Fruit fly (Drosophila melanogaster) whole organism, prepupa: ENCODE results near the gene CG33096.
A peak's percentile ranks its signal among the peaks of the same experiment; 100 is the strongest.

ENCODE experiments used
- Blimp-1 ChIP-seq: fragments of 200-800 bp; sonication (Bioruptor generic); optimal IDR thresholded peaks from 3 replicates; lab custom pipeline; 2017; ENCODE audit warnings: missing biosample characterization, missing genetic modification characterization, mild to moderate bottlenecking, moderate library complexity, missing genetic modification reagents
- CG10631 ChIP-seq: fragments of 200-800 bp; sonication (Bioruptor generic); optimal IDR thresholded peaks from 2 replicates; lab custom pipeline; 2016; ENCODE audit warnings: missing biosample characterization, missing genetic modification characterization
- CG11762 ChIP-seq: fragments of 200-800 bp; sonication (Bioruptor generic); optimal IDR thresholded peaks from 3 replicates; lab custom pipeline; 2016; ENCODE audit warnings: missing biosample characterization, missing genetic modification characterization; ENCODE audit not compliant: insufficient read depth
- CG11902 ChIP-seq: fragments of 200-800 bp; sonication (Bioruptor generic); optimal IDR thresholded peaks from 3 replicates; lab custom pipeline; 2016; ENCODE audit warnings: missing biosample characterization, missing genetic modification characterization
- CG15336 ChIP-seq: fragments of 200-800 bp; sonication (Bioruptor generic); IDR thresholded peaks from 2 replicates; pipeline ENCODE4 v1.3.6; 2022; ENCODE audit warnings: missing biosample characterization, missing genetic modification characterization
- CG34406 ChIP-seq: fragments of 200-800 bp; sonication (Bioruptor generic); optimal IDR thresholded peaks from 3 replicates; lab custom pipeline; 2016; ENCODE audit warnings: missing biosample characterization, missing genetic modification characterization
- CG6163 ChIP-seq: fragments of 200-800 bp; sonication (Bioruptor generic); IDR thresholded peaks from 3 replicates; pipeline ENCODE4 v1.3.6; 2022; ENCODE audit warnings: missing biosample characterization, missing genetic modification characterization
- CG6808 ChIP-seq: fragments of 200-800 bp; sonication (Bioruptor generic); optimal IDR thresholded peaks from 3 replicates; lab custom pipeline; 2017; ENCODE audit warnings: missing biosample characterization, missing genetic modification characterization, mild to moderate bottlenecking, moderate library complexity, missing genetic modification reagents
- CG6854 ChIP-seq: fragments of 200-800 bp; sonication (Bioruptor generic); optimal IDR thresholded peaks from 2 replicates; lab custom pipeline; 2017; ENCODE audit warnings: missing biosample characterization, mild to moderate bottlenecking, missing genetic modification characterization
- CG8632 ChIP-seq: fragments of 200-800 bp; sonication (Bioruptor generic); optimal IDR thresholded peaks from 3 replicates; lab custom pipeline; 2016; ENCODE audit warnings: missing biosample characterization, missing genetic modification characterization
- Eip75B ChIP-seq: fragments of 200-800 bp; sonication (Bioruptor generic); optimal IDR thresholded peaks from 3 replicates; lab custom pipeline; 2016; ENCODE audit warnings: missing biosample characterization, missing genetic modification characterization
- Eip78C ChIP-seq: fragments of 200-800 bp; sonication (Bioruptor generic); peaks from one replicate; lab custom pipeline; 2016; ENCODE audit warnings: missing biosample characterization, missing genetic modification characterization
- Ets96B ChIP-seq: fragments of 200-800 bp; optimal IDR thresholded peaks from 2 replicates; lab custom pipeline; 2019; ENCODE audit warnings: missing biosample characterization, mild to moderate bottlenecking, missing genetic modification characterization, moderate library complexity
- Hr38 ChIP-seq: sonication (Bioruptor generic); optimal IDR thresholded peaks from 2 replicates; lab custom pipeline; 2016; ENCODE audit warnings: missing biosample characterization, missing genetic modification characterization
- Met ChIP-seq: fragments of 200-800 bp; sonication (Bioruptor generic); optimal IDR thresholded peaks from 3 replicates; lab custom pipeline; 2016; ENCODE audit warnings: missing biosample characterization, missing genetic modification characterization
- Sox102F ChIP-seq: fragments of 200-800 bp; sonication (Bioruptor generic); optimal IDR thresholded peaks from 2 replicates; lab custom pipeline; 2016; ENCODE audit warnings: missing biosample characterization, mild to moderate bottlenecking, missing genetic modification characterization
- acj6 ChIP-seq: fragments of 200-800 bp; sonication (Bioruptor generic); optimal IDR thresholded peaks from 3 replicates; lab custom pipeline; 2016; ENCODE audit warnings: missing biosample characterization, missing genetic modification characterization
- cyc ChIP-seq: fragments of 200-800 bp; sonication (Bioruptor generic); optimal IDR thresholded peaks from 3 replicates; lab custom pipeline; 2016; ENCODE audit warnings: missing biosample characterization, missing genetic modification characterization
- dsx ChIP-seq: fragments of 200-800 bp; optimal IDR thresholded peaks from 3 replicates; lab custom pipeline; 2019; ENCODE audit warnings: missing biosample characterization, mild to moderate bottlenecking, missing genetic modification characterization, moderate library complexity; ENCODE audit not compliant: poor library complexity, severe bottlenecking
- eg ChIP-seq: fragments of 200-800 bp; sonication (Bioruptor generic); IDR thresholded peaks from 3 replicates; pipeline ENCODE4 v1.3.6; 2022; ENCODE audit warnings: missing biosample characterization, missing genetic modification characterization
- esn ChIP-seq: fragments of 200-800 bp; sonication (Bioruptor generic); optimal IDR thresholded peaks from 2 replicates; lab custom pipeline; 2016; ENCODE audit warnings: missing biosample characterization, mild to moderate bottlenecking, missing genetic modification characterization, moderate library complexity
- fd59A ChIP-seq: fragments of 200-800 bp; sonication (Bioruptor generic); optimal IDR thresholded peaks from 2 replicates; lab custom pipeline; 2017; ENCODE audit warnings: missing biosample characterization, mild to moderate bottlenecking, missing genetic modification characterization, missing genetic modification reagents
- fkh ChIP-seq: fragments of 200-800 bp; sonication (Bioruptor generic); optimal IDR thresholded peaks from 3 replicates; lab custom pipeline; 2017; ENCODE audit warnings: missing biosample characterization, mild to moderate bottlenecking, missing genetic modification characterization, moderate library complexity
- net ChIP-seq: fragments of 200-800 bp; sonication (Bioruptor generic); optimal IDR thresholded peaks from 3 replicates; lab custom pipeline; 2016; ENCODE audit warnings: missing biosample characterization, missing genetic modification characterization
- ss ChIP-seq, 2 experiments: fragments of 200-800 bp; sonication (Bioruptor generic); optimal IDR thresholded peaks; 2 replicates in 1 of 2; 3 replicates in 1 of 2; lab custom pipeline; 2017 to 2018; ENCODE audit warnings: mild to moderate bottlenecking in 2 of 2, missing biosample characterization in 2 of 2, missing genetic modification characterization in 2 of 2, moderate library complexity in 1 of 2
- svp ChIP-seq: fragments of 200-800 bp; sonication (Bioruptor generic); peaks from one replicate; lab custom pipeline; 2016; ENCODE audit warnings: missing biosample characterization, missing genetic modification characterization
- topi ChIP-seq: fragments of 200-800 bp; sonication (Bioruptor generic); optimal IDR thresholded peaks from 3 replicates; lab custom pipeline; 2016; ENCODE audit warnings: missing biosample characterization, missing genetic modification characterization
- vri ChIP-seq: fragments of 200-800 bp; sonication (Bioruptor generic); optimal IDR thresholded peaks from 3 replicates; lab custom pipeline; 2016; ENCODE audit warnings: missing biosample characterization, mild to moderate bottlenecking, missing genetic modification characterization

CG33096 gene

dm6 chr3R:25108932-25109331 is 11.5 kb downstream of the CG33096 start, which contains the start of gene CG34027:
TSS of gene CG34027 (minus strand) at chr3R:25109032.
- no peak for TF ChIP-seq esn (GFP tag; lab: Kevin White, UChicago)
- no peak for TF ChIP-seq ss (GFP tag; optimal IDR thresholded peaks at IDR 0.05; lab: Kevin White, UChicago)
- TF ChIP-seq acj6 (GFP tag; lab: Kevin White, UChicago): no peak
- no peak for TF ChIP-seq Hr38

DNA sequence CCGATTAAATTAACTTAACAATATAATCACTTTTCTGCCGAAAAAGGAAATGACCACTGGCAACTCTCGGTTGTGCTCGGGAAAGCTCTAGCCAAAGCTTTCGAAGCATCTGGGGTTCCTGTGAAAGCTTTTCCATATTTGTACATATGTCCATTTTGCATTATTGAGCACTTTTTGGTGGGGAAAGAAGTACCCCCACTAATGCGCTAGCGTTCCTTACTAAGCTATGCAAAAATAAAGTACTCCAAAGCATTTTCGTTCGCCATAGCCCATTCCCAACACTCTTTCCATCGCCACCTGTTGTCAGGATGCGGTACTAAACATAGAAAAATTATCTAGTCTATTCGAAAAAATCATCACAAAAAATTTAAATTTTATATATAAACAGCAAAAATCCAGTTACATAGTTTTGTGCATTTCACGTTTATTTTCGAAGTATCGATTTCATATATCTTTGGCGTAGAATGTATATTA is 15.0 kb downstream of the CG33096 start, which contains the start of gene Nepl16:
Gene Nepl16, minus strand, starts transcription at position 51 of the 474 bp plus-strand sequence.
- TF ChIP-seq svp (GFP tag; lab: Kevin White, UChicago) (no peak), CG6808 (no peak), dsx (GFP tag; lab: Kevin White, UChicago) (no peak)

dm6 chr3R:25122736-25123211 is 25.3 kb downstream of the CG33096 start, which contains the start of the genes CG31510 and TTLL5:
TSS of gene CG31510 (minus strand) at chr3R:25122920.
TSS of gene TTLL5 (minus strand) at chr3R:25122920.
- no peak for TF ChIP-seq dsx (GFP tag; lab: Kevin White, UChicago)
- TF ChIP-seq fd59A (GFP tag; lab: Kevin White, UChicago): no peak
- no peak for TF ChIP-seq Eip75B
- TF ChIP-seq Sox102F (GFP tag; lab: Kevin White, UChicago): no peak
- TF ChIP-seq CG11902 (GFP tag; lab: Kevin White, UChicago): no peak
- TF ChIP-seq, all 60 proteins: peak for 0

DNA sequence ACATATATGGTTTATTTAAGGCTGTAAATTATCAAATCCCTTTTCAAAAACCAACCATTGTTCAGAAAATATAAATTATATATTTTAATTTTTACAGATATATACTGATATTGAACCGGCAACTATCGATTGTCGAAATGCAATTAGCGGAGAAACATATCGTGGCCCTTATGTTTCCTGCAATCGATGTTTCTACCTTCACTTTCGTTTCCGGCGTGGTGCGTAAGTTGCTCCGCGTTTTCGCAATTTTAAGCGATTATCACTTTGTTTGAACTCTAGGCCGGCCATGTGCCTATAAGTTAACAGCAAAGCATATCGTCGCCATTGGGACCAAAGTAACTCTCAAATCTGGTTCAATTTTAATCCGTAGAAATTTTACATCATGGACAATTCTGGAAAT is 25.8 kb downstream of the CG33096 start, which contains the start of gene vig2:
Gene vig2, plus strand, starts transcription at position 112 of the 400 bp plus-strand sequence.
- TF ChIP-seq CG6854 (GFP tag; lab: Kevin White, UChicago) (peak; percentile 6), CG8632 (GFP tag; lab: Kevin White, UChicago) (peak; percentile 7), CG10631 (peak; percentile 26), Blimp-1 (peak; percentile 14), CG34406 (GFP tag; lab: Kevin White, UChicago) (peak; percentile 8), esn (GFP tag; lab: Kevin White, UChicago) (peak; percentile 25), topi (peak; percentile 31), CG11902 (GFP tag; lab: Kevin White, UChicago) (peak; percentile 30), cyc (GFP tag; lab: Kevin White, UChicago) (peak; percentile 22), Eip78C (peak; percentile 59), acj6 (GFP tag; lab: Kevin White, UChicago) (peak; percentile 10)

DNA sequence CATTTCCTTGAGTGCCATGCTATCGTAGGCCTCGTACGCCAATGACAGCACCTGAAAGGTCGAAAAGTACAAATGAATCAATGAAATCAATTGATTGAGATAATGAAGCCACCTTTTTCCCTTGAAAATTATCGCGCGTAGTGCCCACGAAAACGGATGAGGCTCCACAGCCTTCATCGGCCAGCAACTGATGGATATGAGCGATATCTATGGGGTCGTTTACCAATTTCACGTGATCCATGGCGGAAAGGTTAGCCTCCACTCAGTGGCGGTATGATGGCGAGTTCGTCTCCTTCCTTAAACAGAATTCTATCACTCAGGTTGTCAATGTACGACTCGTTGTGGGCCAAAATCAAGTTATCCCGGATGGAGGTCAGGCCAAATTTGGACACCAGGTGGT is 29.4 kb downstream of the CG33096 start:
- TF ChIP-seq svp (GFP tag; lab: Kevin White, UChicago) (peak; percentile 54), Ets96B (tag; lab: Kevin White, UChicago) (no peak), net (GFP tag; lab: Kevin White, UChicago) (no peak), Met (GFP tag; lab: Kevin White, UChicago) (no peak)

dm6 chr3R:25127231-25127689 is 29.8 kb downstream of the CG33096 start, which contains the start of the genes Mocs2A, Mocs2B and Clbn:
TSS of gene Mocs2A (minus strand) at chr3R:25127359.
TSS of gene Mocs2B (minus strand) at chr3R:25127359.
TSS of gene Clbn (plus strand) at chr3R:25127502.
- no peak for TF ChIP-seq eg
- TF ChIP-seq cyc (GFP tag; lab: Kevin White, UChicago): no peak
- TF ChIP-seq CG15336 (GFP tag; lab: Robert Waterston, UW): no peak
- TF ChIP-seq vri (GFP tag; lab: Kevin White, UChicago): no peak
- TF ChIP-seq esn (GFP tag; lab: Kevin White, UChicago): peak; percentile 7
- TF ChIP-seq CG6808: no peak
- TF ChIP-seq fkh (GFP tag; lab: Kevin White, UChicago): peak; percentile 66
- no peak for TF ChIP-seq CG6163
- TF ChIP-seq CG10631: no peak
- no peak for TF ChIP-seq Eip78C
- no peak for TF ChIP-seq CG11762 (GFP tag; lab: Kevin White, UChicago)
- no peak for TF ChIP-seq Ets96B (tag; lab: Kevin White, UChicago)
